Fruit fly (Drosophila melanogaster): ENCODE measurements around the gene CG6999.

CG6999 gene

DNA sequence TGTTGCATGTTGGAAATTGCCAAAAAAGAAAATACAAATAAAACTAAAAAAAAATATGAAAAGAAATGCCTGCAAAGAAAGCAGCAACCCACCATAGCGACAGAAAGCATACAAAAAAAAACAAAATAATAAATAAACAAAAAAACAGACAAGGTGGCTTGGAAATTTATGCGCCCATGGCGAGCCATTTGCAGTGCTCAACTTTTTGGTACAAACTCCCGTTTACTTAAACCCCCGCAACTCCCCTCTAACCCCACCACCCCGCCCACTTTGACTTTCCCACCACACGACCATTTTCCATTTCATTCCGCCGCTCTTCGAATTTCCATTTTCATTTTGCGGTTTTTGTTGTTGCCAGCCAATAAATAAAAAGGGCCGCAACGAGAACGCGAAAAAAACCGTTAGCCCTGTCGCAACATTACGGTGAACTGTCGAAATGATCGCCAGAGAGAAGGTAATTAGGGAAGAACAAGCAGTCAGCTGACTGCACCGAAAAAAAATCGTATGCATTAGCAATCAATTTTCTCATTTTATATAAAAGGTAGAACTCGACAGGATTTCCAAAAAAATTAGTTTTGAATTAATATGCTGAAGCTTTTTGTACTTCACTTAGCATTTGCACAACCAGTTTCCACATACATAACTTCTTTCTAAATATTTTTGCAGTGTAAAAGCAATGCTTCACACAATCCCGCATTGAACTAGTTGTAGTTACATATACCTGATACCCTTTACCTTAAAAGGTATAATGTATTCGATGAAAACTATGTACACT is 48.8 kb downstream of the CG6999 start (continued):
- TF ChIP-seq chif (GFP tag; optimal IDR thresholded peaks at IDR 0.05) (peak; percentile 42 to 58), CG2129 (GFP tag; IDR thresholded peaks at IDR 0.05; ENCODE audit: partially characterized antibody) (no peak), dm (GFP tag; optimal IDR thresholded peaks at IDR 0.05) (peak; percentile 5), abd-A (tag; optimal IDR thresholded peaks at IDR 0.05) (no peak), CG18764 (GFP tag; optimal IDR thresholded peaks at IDR 0.05) (peak; percentile 9), Abd-B (GFP tag; optimal IDR thresholded peaks at IDR 0.05) (no peak), PHDP (tag; optimal IDR thresholded peaks at IDR 0.05) (peak; percentile 62), chinmo (GFP tag; IDR thresholded peaks at IDR 0.05; ENCODE audit: partially characterized antibody) (no peak), ab (GFP tag; optimal IDR thresholded peaks at IDR 0.05) (no peak), ATbp (GFP tag; optimal IDR thresholded peaks at IDR 0.05) (peak; percentile 54), trem (tag; optimal IDR thresholded peaks at IDR 0.05) (no peak), btn (GFP tag; optimal IDR thresholded peaks at IDR 0.05) (peak; percentile 28), ci (GFP tag; IDR thresholded peaks at IDR 0.05) (peak; percentile 59; the same call in 1 of the 3 replicates), CG3407 (GFP tag; optimal IDR thresholded peaks at IDR 0.05) (peak; percentile 25), nau (GFP tag; optimal IDR thresholded peaks at IDR 0.05) (no peak), tna (GFP tag; IDR thresholded peaks at IDR 0.05; ENCODE audit: partially characterized antibody) (no peak), dati (GFP tag; IDR thresholded peaks at IDR 0.05) (no peak), HmgZ (tag; optimal IDR thresholded peaks at IDR 0.05) (no peak), lbe (GFP tag; optimal IDR thresholded peaks at IDR 0.05) (no peak), CG1529 (GFP tag; optimal IDR thresholded peaks at IDR 0.05) (peak; percentile 33), Taf1 (GFP tag; IDR thresholded peaks at IDR 0.05) (no peak), Hmr (GFP tag; optimal IDR thresholded peaks at IDR 0.05) (peak; percentile 7), CG8089 (GFP tag; optimal IDR thresholded peaks at IDR 0.05) (peak; percentile 2), ap (GFP tag; IDR thresholded peaks at IDR 0.05) (no peak), slou (GFP tag; optimal IDR thresholded peaks at IDR 0.05) (no peak), CG14441 (GFP tag; IDR thresholded peaks at IDR 0.05) (peak; percentile 47; the same call in 1 of the 2 replicates), Fer2 (tag; optimal IDR thresholded peaks at IDR 0.05) (no peak), CG17359 (tag; optimal IDR thresholded peaks at IDR 0.05) (peak; percentile 74), Ravus (GFP tag; IDR thresholded peaks at IDR 0.05) (no peak), YL-1 (GFP tag; optimal IDR thresholded peaks at IDR 0.05) (no peak), wdn (GFP tag; IDR thresholded peaks at IDR 0.05) (no peak), CG6683 (GFP tag; optimal IDR thresholded peaks at IDR 0.05) (no peak), CG17186 (GFP tag; optimal IDR thresholded peaks at IDR 0.05) (no peak), CG12155 (GFP tag; optimal IDR thresholded peaks at IDR 0.05) (peak; percentile 0), her (GFP tag; optimal IDR thresholded peaks at IDR 0.05) (peak; percentile 8), bbx (GFP tag; IDR thresholded peaks at IDR 0.05; ENCODE audit: partially characterized antibody) (no peak), lab (GFP tag; optimal IDR thresholded peaks at IDR 0.05) (peak; percentile 45), en (GFP tag; optimal IDR thresholded peaks at IDR 0.05) (no peak), CG10565 (GFP tag; optimal IDR thresholded peaks at IDR 0.05) (no peak), CG9215 (GFP tag; IDR thresholded peaks at IDR 0.05) (no peak), unpg (GFP tag; optimal IDR thresholded peaks at IDR 0.05) (peak; percentile 64), ro (GFP tag; IDR thresholded peaks at IDR 0.05) (no peak), Atf6 (GFP tag; IDR thresholded peaks at IDR 0.05) (no peak), lola (GFP tag; optimal IDR thresholded peaks at IDR 0.05) (peak in 1 of 3 experiments; percentile 41), bowl (GFP tag; IDR thresholded peaks at IDR 0.05) (no peak), CG10543 (GFP tag; optimal IDR thresholded peaks at IDR 0.05) (no peak), CG1233 (GFP tag; optimal IDR thresholded peaks at IDR 0.05) (no peak), CG1602 (GFP tag; optimal IDR thresholded peaks at IDR 0.05) (peak; percentile 50), Aef1 (GFP tag; IDR thresholded peaks at IDR 0.05) (no peak)

Measured in whole organism, embryonic.